Worm (Caenorhabditis elegans) whole organism, L4 larva: ENCODE data around the gene pgam-5.
A peak's percentile ranks its signal among the peaks of the same experiment; 100 is the strongest.

Source experiments
- D1046.2 ChIP-seq: fragments of 200-800 bp; sonication (Bioruptor generic); IDR thresholded peaks from 2 replicates; pipeline ENCODE4 v1.3.6; 2022; ENCODE audit warnings: missing genetic modification characterization, missing compliant biosample characterization
- T26A8.4 ChIP-seq: fragments of 200-800 bp; sonication (Bioruptor generic); IDR thresholded peaks from 2 replicates; pipeline ENCODE4 v1.3.6; 2022; ENCODE audit warnings: missing genetic modification characterization, missing compliant biosample characterization
- Y105C5A.15 ChIP-seq: fragments of 200-800 bp; sonication (Bioruptor generic); IDR thresholded peaks from 2 replicates; pipeline ENCODE4 v1.3.6; 2022; ENCODE audit warnings: missing genetic modification characterization, missing compliant biosample characterization
- Y48G9A.11 ChIP-seq: fragments of 200-800 bp; sonication (Bioruptor generic); IDR thresholded peaks from 2 replicates; pipeline ENCODE4 v1.3.6; 2022; ENCODE audit warnings: missing genetic modification reagents, missing genetic modification characterization, missing compliant biosample characterization
- Y75B8A.6 ChIP-seq: fragments of 200-800 bp; sonication (Bioruptor generic); IDR thresholded peaks from 2 replicates; pipeline ENCODE4 v1.3.6; 2022; ENCODE audit warnings: missing genetic modification reagents, missing genetic modification characterization, missing compliant biosample characterization
- ZK546.5 ChIP-seq, 2 experiments: sonication (generic microtip); optimal IDR thresholded peaks; 2 replicates each; lab custom pipeline; 2017; ENCODE audit warnings: missing biosample characterization in 2 of 2, missing genetic modification characterization in 2 of 2
- aha-1 ChIP-seq: fragments of 150-350 bp; peaks from one replicate; lab custom pipeline; 2014; ENCODE audit warnings: missing biosample characterization, missing genetic modification characterization
- attf-4 ChIP-seq: sonication (generic microtip); optimal IDR thresholded peaks from 3 replicates; lab custom pipeline; 2017; ENCODE audit warnings: missing biosample characterization, missing genetic modification characterization
- ceh-82 ChIP-seq: sonication (generic microtip); optimal IDR thresholded peaks from 2 replicates; lab custom pipeline; 2017; ENCODE audit warnings: missing biosample characterization, missing genetic modification characterization
- daf-12 ChIP-seq: fragments of 150-350 bp; optimal IDR thresholded peaks from 2 replicates; lab custom pipeline; 2014; ENCODE audit warnings: missing biosample characterization, missing genetic modification reagents, missing genetic modification characterization
- daf-19 ChIP-seq: fragments of 200-800 bp; sonication (Bioruptor generic); conservative IDR thresholded peaks from 2 replicates; pipeline ENCODE4 v1.3.6; 2022; ENCODE audit warnings: missing genetic modification characterization, missing compliant biosample characterization
- daf-8 ChIP-seq: fragments of 200-800 bp; sonication (Bioruptor generic); IDR thresholded peaks from 2 replicates; pipeline ENCODE4 v1.3.6; 2022; ENCODE audit warnings: missing genetic modification characterization, missing compliant biosample characterization
- dmd-6 ChIP-seq: fragments of 200-800 bp; sonication (Bioruptor generic); IDR thresholded peaks from 2 replicates; pipeline ENCODE4 v1.3.6; 2022; ENCODE audit warnings: missing genetic modification reagents, missing genetic modification characterization, missing compliant biosample characterization
- dmd-8 ChIP-seq: fragments of 200-800 bp; sonication (Bioruptor generic); IDR thresholded peaks from 2 replicates; pipeline ENCODE4 v1.3.6; 2022; ENCODE audit warnings: missing genetic modification characterization, missing compliant biosample characterization
- dmd-9 ChIP-seq: fragments of 200-800 bp; sonication (Bioruptor generic); IDR thresholded peaks from 2 replicates; pipeline ENCODE4 v1.3.6; 2022; ENCODE audit warnings: missing genetic modification reagents, missing genetic modification characterization, missing compliant biosample characterization
- duxl-1 ChIP-seq: sonication (generic microtip); optimal IDR thresholded peaks from 2 replicates; lab custom pipeline; 2016; ENCODE audit warnings: mild to moderate bottlenecking, missing genetic modification characterization, moderate library complexity, missing compliant biosample characterization; ENCODE audit not compliant: poor library complexity
- dve-1 ChIP-seq: sonication (generic microtip); optimal IDR thresholded peaks from 2 replicates; lab custom pipeline; 2017; ENCODE audit warnings: antibody characterized with exemption, mild to moderate bottlenecking, missing genetic modification characterization, missing compliant biosample characterization; ENCODE audit not compliant: insufficient read depth
- egl-43 ChIP-seq: fragments of 200-800 bp; sonication (Bioruptor generic); IDR thresholded peaks from 2 replicates; pipeline ENCODE4 v1.3.6; 2022; ENCODE audit warnings: missing genetic modification reagents, missing genetic modification characterization, missing compliant biosample characterization
- fkh-10 ChIP-seq: fragments of 150-350 bp; optimal IDR thresholded peaks from 2 replicates; lab custom pipeline; 2014; ENCODE audit warnings: missing biosample characterization, missing genetic modification reagents, missing genetic modification characterization
- gei-8 ChIP-seq: fragments of 200-800 bp; sonication (Bioruptor generic); optimal IDR thresholded peaks from 2 replicates; lab custom pipeline; 2018; ENCODE audit warnings: mild to moderate bottlenecking, missing genetic modification characterization, missing compliant biosample characterization
- hmg-1.1 ChIP-seq: fragments of 200-800 bp; sonication (Bioruptor generic); IDR thresholded peaks from 2 replicates; pipeline ENCODE4 v1.3.6; 2022; ENCODE audit warnings: missing genetic modification reagents, missing genetic modification characterization, missing compliant biosample characterization
- lin-1 ChIP-seq: fragments of 200-800 bp; sonication (Bioruptor generic); IDR thresholded peaks from 2 replicates; pipeline ENCODE4 v1.3.6; 2022; ENCODE audit warnings: missing genetic modification reagents, missing genetic modification characterization, missing compliant biosample characterization
- lin-13 ChIP-seq: fragments of 150-350 bp; optimal IDR thresholded peaks from 2 replicates; lab custom pipeline; 2014; ENCODE audit warnings: missing biosample characterization, missing genetic modification reagents, missing genetic modification characterization
- lin-29 ChIP-seq: fragments of 200-800 bp; sonication (Bioruptor generic); IDR thresholded peaks from 2 replicates; pipeline ENCODE4 v1.3.6; 2022; ENCODE audit warnings: missing genetic modification reagents, missing genetic modification characterization, missing compliant biosample characterization
- lin-39 ChIP-seq: fragments of 150-350 bp; optimal IDR thresholded peaks from 2 replicates; lab custom pipeline; 2014; ENCODE audit warnings: missing biosample characterization, missing genetic modification reagents, missing genetic modification characterization
- lsy-2 ChIP-seq, 2 experiments: fragments of 150-350 bp in 1 of 2; sonication (generic microtip) in 1 of 2; optimal IDR thresholded peaks; 2 replicates each; lab custom pipeline; 2014 to 2017; ENCODE audit warnings: missing biosample characterization in 2 of 2, missing genetic modification characterization in 2 of 2
- madf-5 ChIP-seq, 2 experiments: fragments of 200-800 bp; sonication (Bioruptor generic); IDR thresholded peaks; 2 replicates each; pipeline ENCODE4 v1.3.6; 2022; ENCODE audit warnings: missing compliant biosample characterization in 2 of 2, missing genetic modification characterization in 2 of 2
- madf-9 ChIP-seq: fragments of 200-800 bp; sonication (Bioruptor generic); conservative IDR thresholded peaks from 2 replicates; pipeline ENCODE4 v1.3.6; 2022; ENCODE audit warnings: missing genetic modification reagents, missing genetic modification characterization, missing compliant biosample characterization
- mdl-1 ChIP-seq, 2 experiments: fragments of 150-350 bp in 1 of 2; sonication (generic microtip) in 1 of 2; optimal IDR thresholded peaks; 2 replicates each; lab custom pipeline; 2014 to 2017; ENCODE audit warnings: missing biosample characterization in 2 of 2, missing genetic modification characterization in 2 of 2
- mes-2 ChIP-seq: sonication (generic microtip); optimal IDR thresholded peaks from 2 replicates; lab custom pipeline; 2016; ENCODE audit warnings: missing genotype, mild to moderate bottlenecking, missing genetic modification characterization, missing compliant biosample characterization; ENCODE audit not compliant: poor library complexity, severe bottlenecking
- mxl-2 ChIP-seq: fragments of 200-800 bp; sonication (Bioruptor generic); conservative IDR thresholded peaks from 2 replicates; pipeline ENCODE4 v1.3.6; 2022; ENCODE audit warnings: missing genetic modification reagents, missing genetic modification characterization, missing compliant biosample characterization
- nhr-10 ChIP-seq: fragments of 150-350 bp; optimal IDR thresholded peaks from 2 replicates; lab custom pipeline; 2014; ENCODE audit warnings: missing biosample characterization, missing genetic modification characterization
- nhr-11 ChIP-seq: fragments of 150-350 bp; optimal IDR thresholded peaks from 2 replicates; lab custom pipeline; 2014; ENCODE audit warnings: missing biosample characterization, missing genetic modification characterization
- nhr-111 ChIP-seq: fragments of 200-800 bp; sonication (Bioruptor generic); optimal IDR thresholded peaks from 2 replicates; lab custom pipeline; 2018; ENCODE audit warnings: mild to moderate bottlenecking, missing genetic modification characterization, missing compliant biosample characterization
- nhr-25 ChIP-seq: sonication (generic microtip); optimal IDR thresholded peaks from 2 replicates; lab custom pipeline; 2017; ENCODE audit warnings: missing genetic modification characterization, mild to moderate bottlenecking, missing compliant biosample characterization, antibody characterized with exemption, moderate library complexity, borderline replicate concordance; ENCODE audit not compliant: insufficient read depth
- nhr-41 ChIP-seq: fragments of 200-800 bp; sonication (Bioruptor generic); IDR thresholded peaks from 2 replicates; pipeline ENCODE4 v1.3.6; 2022; ENCODE audit warnings: missing genetic modification reagents, missing genetic modification characterization, missing compliant biosample characterization
- nhr-48 ChIP-seq: sonication (generic microtip); optimal IDR thresholded peaks from 2 replicates; lab custom pipeline; 2016; ENCODE audit warnings: mild to moderate bottlenecking, missing genetic modification characterization, missing compliant biosample characterization
- nhr-76 ChIP-seq: fragments of 150-350 bp; optimal IDR thresholded peaks from 2 replicates; lab custom pipeline; 2014; ENCODE audit warnings: missing biosample characterization, missing genetic modification characterization
- pha-4 ChIP-seq, 2 experiments: fragments of 150-350 bp in 1 of 2; fragments of 200-800 bp in 1 of 2; sonication (Bioruptor generic) in 1 of 2; IDR thresholded peaks in 1 of 2; optimal IDR thresholded peaks in 1 of 2; 2 replicates each; pipeline versions ENCODE4 v1.3.6 to Lab custom; 2014 to 2022; ENCODE audit warnings: missing genetic modification characterization in 2 of 2, missing genetic modification reagents in 2 of 2, missing biosample characterization in 1 of 2, missing compliant biosample characterization in 1 of 2
- sdz-12 ChIP-seq: fragments of 200-800 bp; sonication (Bioruptor generic); optimal IDR thresholded peaks from 2 replicates; lab custom pipeline; 2018; ENCODE audit warnings: mild to moderate bottlenecking, missing genetic modification characterization, missing compliant biosample characterization
- skn-1 ChIP-seq: fragments of 150-350 bp; optimal IDR thresholded peaks from 2 replicates; lab custom pipeline; 2014; ENCODE audit warnings: missing biosample characterization, missing genetic modification characterization
- spr-3 ChIP-seq: fragments of 200-800 bp; sonication (Bioruptor generic); optimal IDR thresholded peaks from 2 replicates; lab custom pipeline; 2018; ENCODE audit warnings: mild to moderate bottlenecking, missing genetic modification characterization, missing compliant biosample characterization
- tag-97 ChIP-seq: fragments of 200-800 bp; sonication (Bioruptor generic); IDR thresholded peaks from 2 replicates; pipeline ENCODE4 v1.3.6; 2022; ENCODE audit warnings: missing genetic modification characterization, missing compliant biosample characterization
- unc-130 ChIP-seq: sonication (generic microtip); optimal IDR thresholded peaks from 2 replicates; lab custom pipeline; 2016; ENCODE audit warnings: missing genetic modification reagents, missing genetic modification characterization, missing compliant biosample characterization
- unc-39 ChIP-seq: sonication (generic microtip); optimal IDR thresholded peaks from 2 replicates; lab custom pipeline; 2017; ENCODE audit warnings: missing biosample characterization, missing genetic modification characterization
- unc-62 ChIP-seq, 3 experiments: fragments of 150-350 bp in 1 of 3; sonication (generic microtip); optimal IDR thresholded peaks in 2 of 3; peaks in 1 of 3; 1 replicate in 1 of 3; 2 replicates in 2 of 3; lab custom pipeline; 2014 to 2017; ENCODE audit warnings: missing biosample characterization in 3 of 3, missing genetic modification characterization in 3 of 3, missing genetic modification reagents in 3 of 3, missing genotype in 1 of 3
- zfp-2 ChIP-seq: sonication (generic microtip); optimal IDR thresholded peaks from 2 replicates; lab custom pipeline; 2016; ENCODE audit warnings: mild to moderate bottlenecking, missing genetic modification characterization, missing compliant biosample characterization
- zfp-3 ChIP-seq: fragments of 200-800 bp; sonication (Bioruptor generic); conservative IDR thresholded peaks from 2 replicates; pipeline ENCODE4 v1.3.6; 2022; ENCODE audit warnings: missing genetic modification reagents, missing genetic modification characterization, missing compliant biosample characterization
- zip-11 ChIP-seq: fragments of 200-800 bp; sonication (Bioruptor generic); IDR thresholded peaks from 2 replicates; pipeline ENCODE4 v1.3.6; 2022; ENCODE audit warnings: missing genetic modification characterization, missing compliant biosample characterization
- ztf-7 ChIP-seq: fragments of 150-350 bp; optimal IDR thresholded peaks from 2 replicates; lab custom pipeline; 2014; ENCODE audit warnings: missing biosample characterization, missing genetic modification characterization

The pgam-5 gene

DNA sequence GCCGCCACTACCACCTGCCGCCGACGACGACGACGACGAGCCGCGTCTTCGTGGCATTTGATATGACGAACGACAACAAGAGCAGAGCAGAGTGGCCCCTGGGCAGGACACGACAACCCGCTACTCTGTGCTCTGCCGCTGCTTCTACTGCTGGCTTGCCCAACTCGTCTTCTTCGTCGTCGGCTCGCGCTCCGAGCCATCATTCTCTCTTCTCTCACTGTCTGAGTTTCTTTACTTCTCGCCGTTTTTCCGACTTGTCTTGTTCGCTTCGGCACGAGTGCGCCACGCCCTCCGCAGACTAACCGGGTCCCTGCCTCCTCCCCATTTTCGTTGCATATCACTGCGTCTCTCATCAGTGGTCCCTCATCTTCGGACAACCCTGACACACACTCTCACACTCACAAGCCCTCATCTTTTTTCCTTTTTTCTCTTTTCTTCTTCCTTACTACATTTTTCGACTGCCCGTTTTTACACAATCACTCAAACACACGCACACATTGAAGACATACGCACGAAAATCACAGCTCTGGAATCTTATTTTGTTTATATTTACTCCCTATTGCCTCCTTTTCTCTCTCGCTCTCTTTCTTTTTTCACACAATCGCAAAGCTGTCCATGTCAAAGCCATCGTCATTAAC lies 43.6 kb upstream of the pgam-5 start (continued):
- TF ChIP-seq duxl-1 (no peak), ZK546.5 (tag; optimal IDR thresholded peaks at IDR 0.05; lab: Kevin White, UChicago) (no peak), daf-19 (GFP tag; lab: Robert Waterston, UW) (no peak), dve-1 (tag; lab: Kevin White, UChicago) (no peak), Y105C5A.15 (GFP tag; lab: Robert Waterston, UW) (no peak), daf-12 (tag; lab: Kevin White, UChicago) (no peak), hmg-1.1 (GFP tag; lab: Robert Waterston, UW) (peak; percentile 81), nhr-48 (peak; percentile 28), nhr-11 (tag; lab: Kevin White, UChicago) (peak; percentile 39), zfp-3 (GFP tag; lab: Robert Waterston, UW) (no peak), unc-130 (no peak), nhr-10 (tag; lab: Kevin White, UChicago) (no peak), dmd-9 (no peak), lin-39 (peak; percentile 61), daf-8 (no peak), madf-9 (no peak), attf-4 (tag; lab: Kevin White, UChicago) (no peak), nhr-111 (no peak), zfp-2 (tag; lab: Kevin White, UChicago) (no peak), mes-2 (tag; lab: Kevin White, UChicago) (peak; percentile 25), Y75B8A.6 (GFP tag; lab: Robert Waterston, UW) (no peak), madf-5 (GFP tag; IDR thresholded peaks at IDR 0.05; lab: Robert Waterston, UW) (no peak), Y48G9A.11 (GFP tag; lab: Robert Waterston, UW) (no peak), gei-8 (no peak), D1046.2 (GFP tag; lab: Robert Waterston, UW) (no peak), nhr-76 (tag; lab: Kevin White, UChicago) (no peak), ztf-7 (tag; lab: Kevin White, UChicago) (no peak), aha-1 (tag; lab: Kevin White, UChicago) (peak; percentile 85), unc-62 (GFP tag; optimal IDR thresholded peaks at IDR 0.05 in 1 of 2; lab: Kevin White, UChicago) (peak in 1 of 2 experiments; percentile 97), unc-62 (tag; optimal IDR thresholded peaks at IDR 0.05; lab: Kevin White, UChicago) (no peak), pha-4 (GFP tag; IDR thresholded peaks at IDR 0.05; lab: Robert Waterston, UW) (no peak), pha-4 (tag; optimal IDR thresholded peaks at IDR 0.05; lab: Kevin White, UChicago) (no peak), mxl-2 (GFP tag; lab: Robert Waterston, UW) (no peak), spr-3 (GFP tag; lab: Kevin White, UChicago) (no peak), dmd-6 (GFP tag; lab: Robert Waterston, UW) (peak; percentile 36), nhr-41 (GFP tag; lab: Robert Waterston, UW) (no peak), egl-43 (peak; percentile 79), lin-29 (GFP tag; lab: Robert Waterston, UW) (no peak), dmd-8 (no peak), zip-11 (GFP tag; lab: Robert Waterston, UW) (no peak), lin-13 (no peak), lsy-2 (tag; optimal IDR thresholded peaks at IDR 0.05; lab: Kevin White, UChicago) (peak; percentile 63 to 74), skn-1 (tag; lab: Kevin White, UChicago) (no peak), lin-1 (GFP tag; lab: Robert Waterston, UW) (no peak), fkh-10 (GFP tag; lab: Kevin White, UChicago) (peak; percentile 94), unc-39 (no peak), mdl-1 (tag; optimal IDR thresholded peaks at IDR 0.05; lab: Kevin White, UChicago) (peak; percentile 47 to 87), tag-97 (GFP tag; lab: Robert Waterston, UW) (no peak), nhr-25 (tag; lab: Kevin White, UChicago) (no peak), sdz-12 (GFP tag; lab: Kevin White, UChicago) (no peak), ceh-82 (tag; lab: Kevin White, UChicago) (no peak), T26A8.4 (GFP tag; lab: Robert Waterston, UW) (no peak)
